Fruit fly (Drosophila melanogaster): ENCODE data around the gene lmgA.

lmgA gene

DNA sequence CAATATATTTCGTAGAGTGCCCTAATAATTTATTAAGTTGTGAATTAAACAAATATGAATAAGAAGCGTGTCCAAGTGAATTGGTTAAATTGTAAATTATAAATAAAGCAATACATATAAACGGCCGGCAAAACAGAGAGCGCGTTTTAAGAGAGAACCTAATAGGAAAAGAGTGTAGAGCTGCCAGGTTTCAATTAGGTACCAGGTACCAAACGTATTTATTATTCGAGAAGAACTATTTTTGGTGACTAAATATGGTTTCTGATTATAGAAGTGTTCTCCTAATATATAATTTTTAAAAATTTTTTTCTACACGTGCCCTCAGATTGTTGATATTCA is 13.8 kb upstream of the lmgA start:
- TF ChIP-seq CG8478 (optimal IDR thresholded peaks at IDR 0.05) (no peak), CTCF (optimal IDR thresholded peaks at IDR 0.05) (no peak)

DNA sequence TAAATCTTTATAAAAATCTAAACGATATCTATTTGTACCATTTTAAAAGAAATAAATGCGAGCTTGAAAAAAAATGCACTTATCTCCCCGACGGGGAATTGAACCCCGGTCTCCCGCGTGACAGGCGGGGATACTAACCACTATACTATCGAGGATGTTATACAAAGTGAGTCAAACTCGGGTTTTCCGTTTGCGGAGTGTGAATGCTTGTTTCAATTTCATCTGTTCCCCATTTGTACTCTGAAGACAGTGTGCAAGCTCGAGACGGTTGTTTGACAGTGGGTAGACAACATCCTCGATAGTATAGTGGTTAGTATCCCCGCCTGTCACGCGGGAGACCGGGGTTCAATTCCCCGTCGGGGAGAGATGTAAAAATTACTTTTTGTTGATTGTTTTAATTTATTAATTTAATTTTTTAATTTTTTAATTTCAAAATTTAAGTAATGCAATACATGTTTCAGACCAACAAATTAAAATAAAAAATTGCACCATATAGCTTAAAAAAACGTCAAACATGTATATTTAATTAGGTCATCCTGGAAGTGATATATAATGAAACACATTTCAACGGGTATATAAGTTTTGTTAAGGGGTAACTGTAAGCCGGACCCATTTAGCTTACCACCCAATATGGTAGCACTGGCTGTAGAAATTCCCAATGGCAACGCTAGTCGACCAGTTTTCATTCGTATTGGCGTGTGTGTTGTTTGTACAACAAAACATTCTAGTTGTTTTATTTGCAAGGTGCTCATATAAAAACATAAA is 13.2 kb upstream of the lmgA start, which contains the start of gene Sema1a:
Sema1a (plus strand) TSS at position 679 of the 765 bp plus-strand sequence.
- TF ChIP-seq CTCF (optimal IDR thresholded peaks at IDR 0.05) (peak in 1 of 2 experiments; percentile 36), CG8478 (optimal IDR thresholded peaks at IDR 0.05) (no peak)

DNA sequence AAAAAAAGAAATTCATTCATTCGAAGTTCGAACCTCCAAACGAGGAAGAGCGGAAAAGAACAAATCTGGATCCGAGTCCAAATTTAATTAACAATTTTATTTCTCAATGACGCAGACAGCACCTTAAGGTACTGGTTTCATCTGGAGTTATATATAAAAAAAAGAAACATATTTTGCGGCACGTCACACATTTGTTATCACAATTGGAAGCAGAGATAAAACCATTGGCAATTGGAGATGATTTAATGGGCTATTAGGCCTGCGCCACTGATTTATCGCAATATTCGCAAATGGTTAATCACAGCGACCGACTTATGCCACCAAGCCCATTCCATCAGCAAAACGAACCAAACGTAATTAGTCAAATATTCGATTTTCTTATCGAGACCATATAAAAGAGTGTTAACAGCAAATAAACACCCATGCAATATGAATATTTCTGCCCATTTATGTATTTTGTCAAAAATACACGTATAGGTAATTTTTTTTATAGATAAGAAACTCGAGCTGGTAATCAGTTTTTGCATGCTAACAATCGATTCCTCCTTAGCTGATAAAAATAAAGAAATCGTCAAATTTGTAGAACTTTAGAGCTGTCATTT is 10.1 kb upstream of the lmgA start:
- TF ChIP-seq CTCF (optimal IDR thresholded peaks at IDR 0.05) (no peak), CG8478 (optimal IDR thresholded peaks at IDR 0.05) (no peak)

DNA sequence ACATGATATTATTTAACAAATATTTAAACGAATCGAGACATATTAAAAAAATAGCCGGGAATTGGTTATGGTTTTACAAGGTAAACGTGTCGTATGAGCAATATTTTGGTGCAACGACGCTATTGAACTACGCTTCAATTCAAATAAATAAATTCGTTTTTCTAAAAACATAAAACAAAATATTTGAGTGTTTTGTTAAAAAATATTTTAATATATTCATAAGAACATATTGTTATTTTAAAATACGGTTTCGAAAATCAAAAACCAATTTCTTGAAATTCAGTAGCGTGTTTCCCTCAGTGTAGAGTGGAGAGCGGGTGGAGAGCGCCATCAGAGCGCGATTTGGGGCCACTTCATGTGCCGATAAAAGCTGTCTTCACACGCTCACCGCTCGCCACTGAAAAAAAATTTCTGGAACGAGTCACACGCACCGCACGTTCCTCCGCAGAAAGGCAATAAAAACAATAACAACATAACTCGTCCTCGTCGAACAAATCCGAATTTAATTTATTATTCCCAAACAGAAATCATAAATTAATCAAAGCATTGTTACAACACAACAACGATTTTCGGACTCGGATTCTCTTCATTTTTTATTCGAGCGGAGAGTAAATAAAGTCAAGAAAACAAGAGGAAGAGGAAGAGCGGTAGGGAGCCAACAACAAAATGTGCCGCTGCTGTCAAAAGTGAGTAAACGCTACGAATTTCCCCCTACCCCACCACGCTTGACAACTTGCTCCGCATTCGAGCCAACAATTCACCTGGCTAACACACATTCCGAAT is 7.2 kb upstream of the lmgA start:
- TF ChIP-seq CG8478 (optimal IDR thresholded peaks at IDR 0.05) (no peak), CTCF (optimal IDR thresholded peaks at IDR 0.05) (no peak)

DNA sequence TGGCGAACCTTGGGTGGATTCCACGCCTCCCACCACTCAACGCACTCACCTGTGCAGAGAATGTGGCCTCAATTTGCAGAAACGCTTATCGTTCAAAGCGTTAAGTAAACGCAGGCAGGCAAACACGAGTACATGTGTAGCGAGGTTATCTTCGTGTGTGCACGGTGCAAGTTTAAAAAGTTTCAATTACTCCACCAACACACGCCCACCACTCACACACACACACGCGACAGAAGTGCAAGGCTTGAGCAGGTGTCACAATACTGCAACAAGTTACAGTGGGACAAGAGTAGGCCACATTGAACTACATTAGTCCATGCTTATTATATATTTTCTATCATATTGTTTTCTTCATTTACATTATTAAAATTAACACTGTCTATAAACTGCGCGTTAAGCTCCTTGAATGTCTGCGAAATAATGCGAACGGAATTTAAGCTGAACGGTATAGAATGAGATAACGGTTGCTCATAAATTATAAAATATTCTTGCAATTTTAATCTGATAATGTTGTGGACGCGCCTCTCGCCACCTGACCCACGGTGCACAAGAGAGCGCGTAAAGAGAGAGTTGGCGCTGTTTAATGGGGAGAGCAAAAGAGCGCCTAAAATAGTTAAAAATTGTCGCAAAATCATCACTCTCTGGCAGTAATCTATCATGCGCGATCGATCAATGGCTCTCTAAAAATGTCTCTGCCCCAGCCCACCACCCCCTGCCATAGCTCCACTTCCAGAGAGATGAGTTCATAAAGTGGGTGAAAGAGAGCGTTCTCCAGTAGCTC is 6.3 kb upstream of the lmgA start:
- TF ChIP-seq CTCF (optimal IDR thresholded peaks at IDR 0.05) (no peak), CG8478 (optimal IDR thresholded peaks at IDR 0.05) (no peak)

DNA sequence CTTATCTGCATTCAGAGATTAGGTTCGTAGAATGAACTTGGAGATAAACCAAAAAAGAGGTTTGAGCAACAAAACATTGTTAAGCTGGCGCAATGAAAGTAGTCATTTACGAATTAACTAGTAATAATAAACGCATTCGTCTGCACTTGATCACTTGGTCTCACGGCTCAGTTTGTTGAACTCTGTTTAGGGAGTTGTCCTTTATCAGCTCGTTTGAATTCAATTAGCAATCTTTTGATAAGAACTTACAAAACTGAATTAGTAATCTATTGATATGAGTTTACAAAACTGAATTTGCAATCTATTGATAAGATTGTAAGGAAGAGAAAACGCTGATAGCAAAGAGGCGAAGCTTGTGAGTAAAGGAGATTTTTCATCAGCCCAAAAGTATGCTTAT is 5.7 kb upstream of the lmgA start:
- TF ChIP-seq CTCF (optimal IDR thresholded peaks at IDR 0.05) (no peak), CG8478 (optimal IDR thresholded peaks at IDR 0.05) (no peak)

DNA sequence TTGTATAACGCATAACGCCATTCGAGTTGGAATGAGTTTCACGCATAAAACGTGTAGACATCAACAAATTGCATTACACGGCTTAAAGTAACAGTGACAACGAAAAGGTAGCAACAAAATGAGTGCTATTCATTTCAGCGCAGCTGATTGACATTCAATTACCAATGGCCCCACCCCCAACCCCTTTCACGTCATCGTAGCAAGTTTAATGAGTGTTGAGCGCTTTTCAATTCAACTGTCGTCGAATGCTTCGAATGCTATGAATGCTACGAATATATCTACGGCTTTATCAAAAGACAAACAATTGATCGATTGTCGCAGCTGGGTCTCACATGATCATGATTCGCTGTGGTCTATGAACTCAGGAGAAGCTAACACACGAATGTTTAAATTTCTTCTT is 5.2 kb upstream of the lmgA start:
- TF ChIP-seq CG8478 (optimal IDR thresholded peaks at IDR 0.05) (no peak), CTCF (optimal IDR thresholded peaks at IDR 0.05) (no peak)

DNA sequence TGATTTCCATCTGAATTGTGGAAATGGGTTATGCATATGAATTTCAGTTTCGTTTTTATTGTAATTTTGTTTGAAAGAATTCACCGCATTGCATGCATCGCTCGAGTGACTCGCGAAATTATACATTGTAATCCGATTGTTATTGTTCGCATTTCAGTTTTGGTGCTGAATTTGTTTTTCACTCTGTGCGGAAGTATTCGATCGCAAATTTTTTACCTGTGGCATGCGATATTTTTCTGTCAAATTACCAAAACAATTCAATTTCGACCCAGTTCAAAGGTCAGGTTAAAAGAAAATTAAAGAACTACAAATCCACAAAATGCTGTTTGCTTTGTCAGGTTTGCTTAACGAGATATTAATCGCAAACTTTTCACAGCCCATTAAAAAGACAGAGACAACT is 4.4 kb upstream of the lmgA start:
- no peak for TF ChIP-seq CG8478 (optimal IDR thresholded peaks at IDR 0.05)
- no peak for TF ChIP-seq CTCF (optimal IDR thresholded peaks at IDR 0.05)

DNA sequence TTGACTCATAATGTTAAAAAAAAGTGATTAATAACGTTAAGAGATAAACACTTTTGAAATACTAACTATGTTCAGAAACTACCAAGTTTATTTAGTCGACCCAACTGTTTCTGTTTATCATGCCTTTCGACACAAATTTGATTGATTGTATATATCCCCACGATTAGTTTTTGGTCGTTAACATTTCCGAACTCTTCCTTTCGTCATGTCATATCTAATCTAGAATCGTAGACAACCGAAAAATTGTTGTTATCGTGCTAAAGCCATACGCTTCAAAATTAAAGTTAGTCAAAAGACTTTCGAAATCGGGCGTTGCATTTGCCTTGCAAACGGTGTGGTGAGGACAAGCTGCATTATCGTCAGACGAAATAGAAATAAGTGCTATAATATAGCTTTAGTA is 1.8 kb upstream of the lmgA start:
- no peak for TF ChIP-seq CG8478 (optimal IDR thresholded peaks at IDR 0.05)
- TF ChIP-seq CTCF (optimal IDR thresholded peaks at IDR 0.05), result no peak

DNA sequence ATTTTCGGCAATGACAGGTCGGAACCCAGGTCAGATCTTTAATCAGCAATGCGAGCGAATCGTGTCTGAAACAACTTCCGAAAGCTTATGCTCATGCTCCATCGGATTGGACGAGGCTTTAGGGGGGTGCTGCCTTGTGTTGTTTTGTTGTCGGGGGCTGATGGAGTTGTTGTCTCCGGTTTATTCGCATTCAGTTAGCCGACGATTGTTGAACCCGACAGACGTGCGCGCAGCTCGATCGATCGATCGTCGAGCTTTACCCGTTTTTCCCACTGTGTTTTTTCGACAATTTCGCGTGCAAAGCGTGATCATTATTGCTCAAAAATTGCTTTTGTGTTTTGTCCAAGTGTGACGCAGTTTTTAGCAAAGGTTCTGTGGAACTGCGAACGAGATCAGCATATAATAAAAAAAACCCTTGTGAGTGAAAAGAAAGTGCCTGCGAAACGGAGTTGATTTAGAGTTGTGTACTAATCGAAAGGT is 573 bp upstream of the lmgA start, which contains the start of gene CG17834:
CG17834 (plus strand) TSS at position 191 of the 480 bp plus-strand sequence.
- TF ChIP-seq CTCF (optimal IDR thresholded peaks at IDR 0.05) (no peak), CG8478 (optimal IDR thresholded peaks at IDR 0.05) (no peak)

DNA sequence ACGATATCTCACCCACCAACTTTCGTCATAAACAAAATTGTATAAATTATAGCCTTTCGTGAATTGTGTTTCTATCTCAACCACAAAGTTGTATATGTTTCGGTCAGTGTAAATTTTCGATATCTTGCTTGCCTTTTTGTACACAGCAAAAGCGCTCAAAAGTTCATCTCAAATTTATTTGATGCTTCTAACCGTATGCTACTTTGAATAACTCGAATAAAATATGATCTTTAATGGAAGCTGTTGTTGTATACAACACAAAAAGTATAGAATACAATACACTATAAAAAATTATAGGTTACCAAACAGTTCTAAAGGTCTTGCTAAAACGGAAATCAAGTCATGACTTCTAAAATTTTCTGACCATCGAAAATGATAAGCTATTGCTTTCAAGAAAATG is 3.4 kb downstream of the lmgA start:
- TF ChIP-seq CG8478 (optimal IDR thresholded peaks at IDR 0.05) (no peak), CTCF (optimal IDR thresholded peaks at IDR 0.05) (no peak)

DNA sequence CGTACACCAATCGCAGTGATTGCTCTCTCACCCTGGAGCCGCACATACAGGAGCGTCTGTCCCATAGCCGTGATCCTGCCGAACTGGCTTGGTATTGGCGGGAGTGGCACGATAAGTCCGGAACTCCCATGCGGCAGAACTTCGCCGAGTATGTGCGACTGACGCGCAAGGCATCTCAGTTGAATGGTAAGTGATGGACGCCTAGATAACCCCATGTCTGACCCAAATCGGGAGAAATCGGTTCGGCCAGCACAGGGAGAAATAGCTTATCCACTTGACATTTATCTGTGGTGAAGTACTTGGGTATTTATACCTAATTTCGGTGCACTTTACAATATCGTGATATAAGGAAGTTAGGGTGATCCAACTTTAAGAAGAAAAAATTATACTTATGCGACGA is 5.6 kb downstream of the lmgA start:
- no peak for TF ChIP-seq CG8478 (optimal IDR thresholded peaks at IDR 0.05)
- no peak for TF ChIP-seq CTCF (optimal IDR thresholded peaks at IDR 0.05)

DNA sequence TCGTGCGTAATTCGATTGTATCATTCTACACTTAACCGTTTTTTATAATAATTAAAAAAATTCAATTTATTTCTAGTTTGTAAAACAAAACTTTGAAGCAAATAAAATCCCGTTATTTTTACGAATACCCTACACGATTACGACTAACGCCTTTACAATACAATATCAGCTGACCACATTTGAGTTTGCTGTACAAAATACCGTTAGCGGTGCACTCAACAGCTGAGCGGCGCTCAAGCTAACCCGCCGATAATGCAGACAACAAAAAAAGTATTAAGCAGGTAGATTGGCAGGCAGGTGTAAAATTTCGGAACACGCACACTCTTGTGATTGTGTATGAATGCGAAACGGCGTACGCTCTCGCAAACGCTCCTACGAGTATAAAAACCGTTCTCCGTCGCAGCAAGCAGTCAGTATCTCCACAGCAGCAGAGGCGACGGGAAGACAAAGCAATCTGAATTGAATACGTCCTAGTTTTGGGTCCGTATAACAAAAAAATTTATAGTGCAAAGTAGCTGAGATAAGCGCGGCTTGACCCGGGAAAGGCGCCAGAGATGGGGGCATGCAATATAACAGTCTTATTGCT is 6.6 kb downstream of the lmgA start, which contains the start of gene Acer:
Acer (plus strand) TSS at position 210 of the 586 bp plus-strand sequence.
- TF ChIP-seq CG8478 (optimal IDR thresholded peaks at IDR 0.05) (no peak), CTCF (optimal IDR thresholded peaks at IDR 0.05) (no peak)

DNA sequence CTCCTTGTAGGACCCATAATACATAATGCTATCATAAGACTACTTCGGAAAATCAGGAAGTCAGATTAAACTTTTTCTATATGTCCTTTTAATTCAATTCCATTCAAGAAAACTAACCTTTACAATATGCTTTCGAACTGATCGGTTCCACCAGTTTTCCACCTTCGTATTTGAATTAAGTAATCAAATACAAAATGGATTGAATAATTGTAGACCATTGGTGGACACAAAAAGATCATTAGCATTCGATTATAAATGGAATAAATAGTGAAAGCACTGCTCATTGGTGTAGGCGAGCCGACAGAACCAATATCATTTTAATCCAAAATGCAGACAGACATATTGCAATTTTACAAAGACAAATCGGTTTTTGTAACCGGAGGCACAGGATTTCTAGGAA is 9.0 kb downstream of the lmgA start, which contains the start of gene Sgp:
Sgp (plus strand) TSS at position 301 of the 400 bp plus-strand sequence.
- TF ChIP-seq CTCF (optimal IDR thresholded peaks at IDR 0.05) (no peak), CG8478 (optimal IDR thresholded peaks at IDR 0.05) (no peak)

Data from S2 (cell line).